Worm (Caenorhabditis elegans): Measurements from ENCODE around the gene T28C12.2.
A peak's percentile ranks its signal among the peaks of the same experiment; 100 is the strongest.

Gene T28C12.2

DNA sequence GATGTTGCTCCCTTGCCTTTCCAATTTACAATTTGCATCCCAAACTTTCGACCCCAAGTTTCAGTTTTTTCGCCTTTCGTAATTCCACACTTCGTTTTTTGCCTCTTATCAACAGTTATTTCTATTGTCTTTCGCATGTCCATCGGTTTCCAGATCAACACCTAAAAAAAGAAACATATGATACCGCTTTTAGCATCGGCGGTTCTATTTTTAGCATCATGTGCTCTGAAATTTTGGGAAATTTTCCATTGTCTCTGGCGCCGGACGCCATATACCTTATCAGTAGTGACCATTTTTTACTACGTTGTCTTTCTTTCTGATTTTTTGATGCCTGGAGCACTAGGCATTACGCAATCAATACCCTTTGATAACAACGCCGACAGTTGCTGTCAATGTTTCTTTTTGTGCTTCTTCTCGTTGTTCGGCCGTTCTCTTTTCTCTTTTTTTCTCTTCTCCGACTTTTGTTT lies 27.0 kb downstream of the T28C12.2 start, which contains the start of gene bcl-11:
bcl-11 (plus strand) TSS at position 51 of the 467 bp plus-strand sequence.
- TF ChIP-seq F52B5.7 (tag; optimal IDR thresholded peaks at IDR 0.05) (no peak), snpc-1.1 (tag; optimal IDR thresholded peaks at IDR 0.05; ENCODE audit: insufficient read depth) (no peak), egrh-3 (GFP tag; IDR thresholded peaks at IDR 0.05) (no peak), F10E7.11 (tag; optimal IDR thresholded peaks at IDR 0.05) (no peak), sptf-2 (GFP tag; optimal IDR thresholded peaks at IDR 0.05) (no peak), snpc-1.3 (tag; optimal IDR thresholded peaks at IDR 0.05; ENCODE audit: insufficient read depth) (no peak), ceh-40 (GFP tag; IDR thresholded peaks at IDR 0.05) (no peak), let-607 (tag; optimal IDR thresholded peaks at IDR 0.05) (peak in 1 of 2 experiments; percentile 26), pbrm-1 (GFP tag; IDR thresholded peaks at IDR 0.05) (no peak), snpc-3.4 (tag; optimal IDR thresholded peaks at IDR 0.05) (no peak), hlh-12 (tag; optimal IDR thresholded peaks at IDR 0.05) (no peak), atf-7 (tag; optimal IDR thresholded peaks at IDR 0.05) (peak; percentile 24), hmg-1.2 (GFP tag; IDR thresholded peaks at IDR 0.05) (no peak), lin-35 (GFP tag; optimal IDR thresholded peaks at IDR 0.05) (no peak), ceh-79 (tag; optimal IDR thresholded peaks at IDR 0.05) (no peak), dox-1 (GFP tag; IDR thresholded peaks at IDR 0.05) (peak; percentile 34; the same call in 1 of the 2 replicates), attf-3 (GFP tag; conservative IDR thresholded peaks at IDR 0.05) (no peak), Y79H2A.3 (GFP tag; conservative IDR thresholded peaks at IDR 0.05) (no peak), cebp-1 (GFP tag; IDR thresholded peaks at IDR 0.05) (no peak; the same call in 1 of the 2 replicates), cebp-1 (tag; optimal IDR thresholded peaks at IDR 0.05) (peak; percentile 60), F23B12.7 (tag; optimal IDR thresholded peaks at IDR 0.05; ENCODE audit: insufficient read depth) (no peak), hrde-1 (tag; optimal IDR thresholded peaks at IDR 0.05; ENCODE audit: borderline replicate concordance) (no peak), unc-62 (GFP tag; optimal IDR thresholded peaks at IDR 0.05) (no peak), hlh-26 (GFP tag; conservative IDR thresholded peaks at IDR 0.05) (no peak), pha-4 (tag; optimal IDR thresholded peaks at IDR 0.05) (no peak), him-1 (tag; optimal IDR thresholded peaks at IDR 0.05) (no peak), fkh-3 (tag; optimal IDR thresholded peaks at IDR 0.05) (no peak), lag-1 (GFP tag; IDR thresholded peaks at IDR 0.05) (no peak), nhr-80 (tag; optimal IDR thresholded peaks at IDR 0.05) (peak; percentile 90)

DNA sequence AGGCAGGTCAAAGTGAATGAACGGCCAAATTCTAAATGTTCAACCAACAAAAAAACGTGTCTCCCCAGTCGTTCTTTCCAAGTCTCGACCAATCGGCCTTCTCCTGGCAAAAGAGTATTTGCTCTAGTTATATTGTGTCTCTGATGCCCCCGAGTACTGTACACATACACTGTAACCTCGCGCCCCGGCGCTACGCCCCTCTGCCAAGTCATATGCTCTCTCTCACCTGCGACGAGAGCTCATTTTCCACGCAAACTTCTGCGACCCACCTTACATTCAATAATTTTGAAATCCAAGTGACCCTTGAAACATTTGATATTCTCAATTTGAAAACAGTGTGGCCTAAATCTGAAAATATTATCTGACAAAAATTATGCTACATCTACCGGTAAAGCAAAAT lies 28.2 kb downstream of the T28C12.2 start:
- TF ChIP-seq repo-1 (tag; optimal IDR thresholded peaks at IDR 0.05) (no peak), pha-4 (tag; optimal IDR thresholded peaks at IDR 0.05) (peak; percentile 3), zfh-2 (GFP tag; conservative IDR thresholded peaks at IDR 0.05) (peak; percentile 29; the same call in 1 of the 2 replicates), lir-1 (GFP tag; conservative IDR thresholded peaks at IDR 0.05) (no peak), tlf-1 (GFP tag; optimal IDR thresholded peaks at IDR 0.05) (no peak), attf-6 (GFP tag; IDR thresholded peaks at IDR 0.05) (no peak)

DNA sequence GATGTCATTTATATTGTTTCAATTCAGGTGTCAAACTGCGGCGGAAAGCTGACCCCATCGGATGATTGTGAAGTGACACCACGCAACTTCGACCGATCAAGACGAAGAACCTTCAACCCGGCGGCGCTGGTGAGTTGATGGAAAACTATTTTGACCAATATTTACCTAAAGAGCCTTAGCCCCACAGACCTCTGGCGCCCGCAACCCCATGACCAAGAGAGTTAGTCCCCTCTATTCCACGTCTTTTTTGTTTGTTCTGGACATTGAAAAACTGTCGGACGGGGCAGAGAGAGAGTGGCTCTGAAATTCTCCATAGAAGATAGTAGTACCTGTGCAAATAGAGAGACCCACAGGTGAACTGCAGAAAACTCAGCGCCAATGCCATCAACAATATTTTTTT lies 29.7 kb downstream of the T28C12.2 start:
- TF ChIP-seq aptf-3 (GFP tag; IDR thresholded peaks at IDR 0.05) (no peak), nfyb-1 (GFP tag; IDR thresholded peaks at IDR 0.05) (0 out of 2 replicates have a peak, but pooled peaks have one; percentile 32), atf-7 (tag; optimal IDR thresholded peaks at IDR 0.05) (no peak)

All from whole organism, young adult.